Worm (Caenorhabditis elegans): ENCODE data around the gene skp-1.

- TF ChIP-seq mep-1 (tag; optimal IDR thresholded peaks at IDR 0.05) = no peak
- TF ChIP-seq pha-4 (tag; optimal IDR thresholded peaks at IDR 0.05) = no peak
- TF ChIP-seq nhr-12 (tag; optimal IDR thresholded peaks at IDR 0.05) = no peak
- TF ChIP-seq sem-2 (GFP tag; optimal IDR thresholded peaks at IDR 0.05) = no peak
- TF ChIP-seq mls-2 (tag; optimal IDR thresholded peaks at IDR 0.05) = no peak
- TF ChIP-seq unc-62 (GFP tag; optimal IDR thresholded peaks at IDR 0.05) = no peak
Measured at ce11 chrV:11653095-11653494, 7.8 kb downstream of the skp-1 start.

Data from whole organism, mixed stage, embryonic.